2 fruit fly cellular contexts compared by ENCODE assay signal in genomic region chr2L:5054953-5055352, dm6.
A peak's percentile ranks its signal among the peaks of the same experiment; 100 is the strongest.
TF ChIP-seq lines count a peak whose summit lies in the region.

Gene CG14036, minus strand, starts transcription at chr2L:5055016.
Gene His3.3A, plus strand, starts transcription at chr2L:5055058.

TF ChIP-seq in whole organism, embryonic, 481 proteins besides CTCF, POLR2A, EP300 and RAD21 (continued from another document and continues in another):
- peak; percentile 97 for TF ChIP-seq CG9797 (GFP tag; optimal IDR thresholded peaks at IDR 0.05; lab: Kevin White, UChicago)
- TF ChIP-seq ci (GFP tag; IDR thresholded peaks at IDR 0.05; lab: Robert Waterston, UW), result peak; percentile 58; the same call in 1 of the 3 replicates
- TF ChIP-seq CG12236 (GFP tag; optimal IDR thresholded peaks at IDR 0.05; lab: Kevin White, UChicago), result no peak
- no peak for TF ChIP-seq Taf1 (GFP tag; IDR thresholded peaks at IDR 0.05; lab: Robert Waterston, UW)
- TF ChIP-seq lilli (GFP tag; optimal IDR thresholded peaks at IDR 0.05; lab: Kevin White, UChicago), result peak; percentile 38
- peak; percentile 20 for TF ChIP-seq CG12769 (tag; optimal IDR thresholded peaks at IDR 0.05; lab: Kevin White, UChicago)
- TF ChIP-seq CG7786 (GFP tag; optimal IDR thresholded peaks at IDR 0.05; lab: Kevin White, UChicago), result no peak
- no peak for TF ChIP-seq CG5245 (GFP tag; optimal IDR thresholded peaks at IDR 0.05; lab: Kevin White, UChicago)
- peak; percentile 87 for TF ChIP-seq Med (GFP tag; lab: Kevin White, UChicago)
- no peak for TF ChIP-seq dan (GFP tag; IDR thresholded peaks at IDR 0.05; lab: Robert Waterston, UW)
- no peak for TF ChIP-seq bsh (GFP tag; optimal IDR thresholded peaks at IDR 0.05; lab: Kevin White, UChicago)
- no peak for TF ChIP-seq schlank (tag; optimal IDR thresholded peaks at IDR 0.05; lab: Kevin White, UChicago)
- no peak for TF ChIP-seq CG8290 (GFP tag; optimal IDR thresholded peaks at IDR 0.05; lab: Kevin White, UChicago)
- peak in 1 of 2 experiments; percentile 75 for TF ChIP-seq CG8290 (tag; optimal IDR thresholded peaks at IDR 0.05; lab: Kevin White, UChicago)
- TF ChIP-seq CG10431 (GFP tag; optimal IDR thresholded peaks at IDR 0.05; lab: Kevin White, UChicago), result peak; percentile 42
- TF ChIP-seq Mrtf (GFP tag; IDR thresholded peaks at IDR 0.05; lab: Robert Waterston, UW), result no peak
- TF ChIP-seq ind (GFP tag; optimal IDR thresholded peaks at IDR 0.05; lab: Kevin White, UChicago), result no peak
- peak; percentile 50 for TF ChIP-seq ems (GFP tag; optimal IDR thresholded peaks at IDR 0.05; lab: Kevin White, UChicago)
- TF ChIP-seq MESR4 (GFP tag; optimal IDR thresholded peaks at IDR 0.05; lab: Kevin White, UChicago), result peak; percentile 89
- TF ChIP-seq fd96Cb (tag; optimal IDR thresholded peaks at IDR 0.05; lab: Kevin White, UChicago), result no peak
- no peak for TF ChIP-seq tin (GFP tag; optimal IDR thresholded peaks at IDR 0.05; lab: Kevin White, UChicago)
- TF ChIP-seq pzg (GFP tag; optimal IDR thresholded peaks at IDR 0.05; lab: Kevin White, UChicago), result peak; percentile 96
- TF ChIP-seq fd64A (GFP tag; optimal IDR thresholded peaks at IDR 0.05; lab: Kevin White, UChicago), result no peak
- peak; percentile 59; the same call in 1 of the 2 replicates for TF ChIP-seq tna (GFP tag; IDR thresholded peaks at IDR 0.05; lab: Robert Waterston, UW; ENCODE audit: partially characterized antibody)
- no peak for TF ChIP-seq hth (optimal IDR thresholded peaks at IDR 0.05; lab: Kevin White, UChicago)
- no peak for TF ChIP-seq CG11085 (GFP tag; IDR thresholded peaks at IDR 0.05; lab: Robert Waterston, UW)
- no peak for TF ChIP-seq Eip74EF (GFP tag; optimal IDR thresholded peaks at IDR 0.05; lab: Kevin White, UChicago)
- TF ChIP-seq CoRest (tag; optimal IDR thresholded peaks at IDR 0.05; lab: Kevin White, UChicago), result peak; percentile 30
- no peak for TF ChIP-seq sqz (GFP tag; optimal IDR thresholded peaks at IDR 0.05; lab: Kevin White, UChicago)
- peak; percentile 75; the same call in 2 of the 3 replicates for TF ChIP-seq CG34422 (GFP tag; IDR thresholded peaks at IDR 0.05; lab: Robert Waterston, UW)
- peak; percentile 70; the same call in 2 of the 3 replicates for TF ChIP-seq CG6791 (GFP tag; IDR thresholded peaks at IDR 0.05; lab: Robert Waterston, UW; ENCODE audit: partially characterized antibody)
- no peak for TF ChIP-seq CG12104 (GFP tag; optimal IDR thresholded peaks at IDR 0.05; lab: Kevin White, UChicago)
- TF ChIP-seq CG8089 (GFP tag; optimal IDR thresholded peaks at IDR 0.05; lab: Kevin White, UChicago), result no peak
- TF ChIP-seq gfzf (GFP tag; optimal IDR thresholded peaks at IDR 0.05; lab: Kevin White, UChicago), result peak; percentile 73
- TF ChIP-seq Six4 (GFP tag; optimal IDR thresholded peaks at IDR 0.05; lab: Kevin White, UChicago), result no peak
- TF ChIP-seq klu (GFP tag; IDR thresholded peaks at IDR 0.05; lab: Robert Waterston, UW), result no peak
- no peak for TF ChIP-seq abd-A (tag; optimal IDR thresholded peaks at IDR 0.05; lab: Kevin White, UChicago)
- TF ChIP-seq CG14710 (tag; optimal IDR thresholded peaks at IDR 0.05; lab: Kevin White, UChicago), result peak; percentile 97
- TF ChIP-seq wek (GFP tag; optimal IDR thresholded peaks at IDR 0.05; lab: Kevin White, UChicago), result peak; percentile 100
- peak in 1 of 2 experiments; percentile 22 for TF ChIP-seq Hr51 (GFP tag; optimal IDR thresholded peaks at IDR 0.05; lab: Kevin White, UChicago)
- TF ChIP-seq unpg (GFP tag; optimal IDR thresholded peaks at IDR 0.05; lab: Kevin White, UChicago), result no peak
- peak; percentile 92 for TF ChIP-seq CG30020 (tag; optimal IDR thresholded peaks at IDR 0.05; lab: Kevin White, UChicago)
- no peak for TF ChIP-seq CG10147 (GFP tag; optimal IDR thresholded peaks at IDR 0.05; lab: Kevin White, UChicago)
- TF ChIP-seq Optix (GFP tag; IDR thresholded peaks at IDR 0.05; lab: Robert Waterston, UW), result no peak
- no peak for TF ChIP-seq eve (GFP tag; optimal IDR thresholded peaks at IDR 0.05; lab: Kevin White, UChicago)
- no peak for TF ChIP-seq HLH3B (GFP tag; IDR thresholded peaks at IDR 0.05; lab: Robert Waterston, UW)
- no peak for TF ChIP-seq Stat92E (GFP tag; optimal IDR thresholded peaks at IDR 0.05; lab: Kevin White, UChicago)
- TF ChIP-seq vfl (GFP tag; optimal IDR thresholded peaks at IDR 0.05; lab: Kevin White, UChicago), result no peak
- TF ChIP-seq CG18764 (GFP tag; optimal IDR thresholded peaks at IDR 0.05; lab: Kevin White, UChicago), result no peak
- no peak for TF ChIP-seq TFAM (GFP tag; optimal IDR thresholded peaks at IDR 0.05; lab: Kevin White, UChicago)
- no peak for TF ChIP-seq CG11696 (GFP tag; IDR thresholded peaks at IDR 0.05; lab: Robert Waterston, UW)
- no peak for TF ChIP-seq sim (GFP tag; IDR thresholded peaks at IDR 0.05; lab: Robert Waterston, UW)
- peak; percentile 35; the same call in 1 of the 2 replicates for TF ChIP-seq CG9932 (GFP tag; IDR thresholded peaks at IDR 0.05; lab: Robert Waterston, UW)
- TF ChIP-seq CG14441 (GFP tag; IDR thresholded peaks at IDR 0.05; lab: Robert Waterston, UW), result no peak
- TF ChIP-seq ssp (GFP tag; IDR thresholded peaks at IDR 0.05; lab: Robert Waterston, UW), result peak; percentile 74
- no peak for TF ChIP-seq CG8281 (tag; optimal IDR thresholded peaks at IDR 0.05; lab: Kevin White, UChicago)
- TF ChIP-seq CG17359 (tag; optimal IDR thresholded peaks at IDR 0.05; lab: Kevin White, UChicago), result no peak
- TF ChIP-seq Dref (GFP tag; IDR thresholded peaks at IDR 0.05; lab: Robert Waterston, UW), result peak; percentile 91
- peak; percentile 29 for TF ChIP-seq dm (GFP tag; optimal IDR thresholded peaks at IDR 0.05; lab: Kevin White, UChicago)
- no peak for TF ChIP-seq Asciz (GFP tag; optimal IDR thresholded peaks at IDR 0.05; lab: Kevin White, UChicago)
- TF ChIP-seq lola (GFP tag; optimal IDR thresholded peaks at IDR 0.05; lab: Kevin White, UChicago), result no peak
- TF ChIP-seq CG15696 (tag; optimal IDR thresholded peaks at IDR 0.05; lab: Kevin White, UChicago), result peak; percentile 21
- TF ChIP-seq az2 (GFP tag; optimal IDR thresholded peaks at IDR 0.05; lab: Kevin White, UChicago), result no peak
- TF ChIP-seq CG11093 (GFP tag; IDR thresholded peaks at IDR 0.05; lab: Robert Waterston, UW), result no peak
- peak; percentile 1 for TF ChIP-seq CG7928 (GFP tag; optimal IDR thresholded peaks at IDR 0.05; lab: Kevin White, UChicago)
- no peak for TF ChIP-seq Hr78 (GFP tag; optimal IDR thresholded peaks at IDR 0.05; lab: Kevin White, UChicago)
- no peak for TF ChIP-seq fd3F (GFP tag; optimal IDR thresholded peaks at IDR 0.05; lab: Kevin White, UChicago)
- peak; percentile 13 for TF ChIP-seq ash1 (GFP tag; optimal IDR thresholded peaks at IDR 0.05; lab: Kevin White, UChicago)

TF ChIP-seq in whole organism, prepupa, 60 proteins besides CTCF, POLR2A, EP300 and RAD21 (continued from another document):
- TF ChIP-seq pdm3 (GFP tag; optimal IDR thresholded peaks at IDR 0.05; lab: Kevin White, UChicago), result no peak
- TF ChIP-seq CG34406 (GFP tag; optimal IDR thresholded peaks at IDR 0.05; lab: Kevin White, UChicago), result no peak
- TF ChIP-seq vri (GFP tag; optimal IDR thresholded peaks at IDR 0.05; lab: Kevin White, UChicago), result no peak
- TF ChIP-seq eg (GFP tag; IDR thresholded peaks at IDR 0.05; lab: Robert Waterston, UW), result no peak
- no peak for TF ChIP-seq Ets21C (GFP tag; optimal IDR thresholded peaks at IDR 0.05; lab: Kevin White, UChicago)
- TF ChIP-seq dsx (GFP tag; optimal IDR thresholded peaks at IDR 0.05; lab: Kevin White, UChicago; ENCODE audit: poor library complexity, severe bottlenecking), result no peak
- no peak for TF ChIP-seq cyc (GFP tag; optimal IDR thresholded peaks at IDR 0.05; lab: Kevin White, UChicago)
- no peak for TF ChIP-seq CG6792 (GFP tag; optimal IDR thresholded peaks at IDR 0.05; lab: Kevin White, UChicago)
- TF ChIP-seq CG6276 (GFP tag; optimal IDR thresholded peaks at IDR 0.05; lab: Kevin White, UChicago), result no peak
- no peak for TF ChIP-seq ss (GFP tag; optimal IDR thresholded peaks at IDR 0.05; lab: Kevin White, UChicago)
- TF ChIP-seq esn (GFP tag; optimal IDR thresholded peaks at IDR 0.05; lab: Kevin White, UChicago), result peak; percentile 31
- TF ChIP-seq CG11294 (GFP tag; IDR thresholded peaks at IDR 0.05; lab: Robert Waterston, UW), result no peak
- no peak for TF ChIP-seq Gug (GFP tag; IDR thresholded peaks at IDR 0.05; lab: Robert Waterston, UW)
- no peak for TF ChIP-seq spab (GFP tag; optimal IDR thresholded peaks at IDR 0.05; lab: Kevin White, UChicago)
- no peak for TF ChIP-seq CG16779 (tag; optimal IDR thresholded peaks at IDR 0.05; lab: Kevin White, UChicago)
- TF ChIP-seq net (GFP tag; optimal IDR thresholded peaks at IDR 0.05; lab: Kevin White, UChicago), result no peak
- no peak for TF ChIP-seq CG8119 (GFP tag; IDR thresholded peaks at IDR 0.05; lab: Robert Waterston, UW)
- no peak for TF ChIP-seq Hr38 (GFP tag; optimal IDR thresholded peaks at IDR 0.05; lab: Kevin White, UChicago)
- TF ChIP-seq CG11902 (GFP tag; optimal IDR thresholded peaks at IDR 0.05; lab: Kevin White, UChicago), result no peak
- TF ChIP-seq fd59A (GFP tag; optimal IDR thresholded peaks at IDR 0.05; lab: Kevin White, UChicago), result no peak
- TF ChIP-seq Hr39 (GFP tag; optimal IDR thresholded peaks at IDR 0.05; lab: Kevin White, UChicago), result no peak
- no peak for TF ChIP-seq CG8632 (GFP tag; optimal IDR thresholded peaks at IDR 0.05; lab: Kevin White, UChicago)
- TF ChIP-seq Sox102F (GFP tag; optimal IDR thresholded peaks at IDR 0.05; lab: Kevin White, UChicago), result no peak
- no peak for TF ChIP-seq CG10631 (GFP tag; optimal IDR thresholded peaks at IDR 0.05; lab: Kevin White, UChicago)
- TF ChIP-seq Sox15 (GFP tag; optimal IDR thresholded peaks at IDR 0.05; lab: Kevin White, UChicago), result no peak
- TF ChIP-seq Lpt (GFP tag; optimal IDR thresholded peaks at IDR 0.05; lab: Kevin White, UChicago), result no peak
- TF ChIP-seq lz (GFP tag; optimal IDR thresholded peaks at IDR 0.05; lab: Kevin White, UChicago), result no peak
- peak; percentile 6 for TF ChIP-seq svp (GFP tag; lab: Kevin White, UChicago)
- TF ChIP-seq OdsH (GFP tag; optimal IDR thresholded peaks at IDR 0.05; lab: Kevin White, UChicago), result no peak
- no peak for TF ChIP-seq CG9139 (GFP tag; optimal IDR thresholded peaks at IDR 0.05; lab: Kevin White, UChicago)
- no peak for TF ChIP-seq CG6808 (GFP tag; optimal IDR thresholded peaks at IDR 0.05; lab: Kevin White, UChicago)
- peak; percentile 30 for TF ChIP-seq CG1621 (tag; optimal IDR thresholded peaks at IDR 0.05; lab: Kevin White, UChicago)
- peak; percentile 0 for TF ChIP-seq Sox14 (GFP tag; optimal IDR thresholded peaks at IDR 0.05; lab: Kevin White, UChicago)
- peak; percentile 92 for TF ChIP-seq fkh (GFP tag; optimal IDR thresholded peaks at IDR 0.05; lab: Kevin White, UChicago)
